Fruit fly (Drosophila melanogaster) whole organism, embryonic: Measurements from ENCODE around the gene ball.

Source experiments
- Bdp1 ChIP-seq: fragments of 200-800 bp; sonication (Bioruptor generic); optimal IDR thresholded peaks from 3 replicates; lab custom pipeline; 2016; ENCODE audit warnings: missing biosample characterization, missing genetic modification characterization
- BtbVII ChIP-seq: fragments of 200-800 bp; sonication (Bioruptor generic); optimal IDR thresholded peaks from 3 replicates; lab custom pipeline; 2017; ENCODE audit warnings: missing biosample characterization, mild to moderate bottlenecking, missing genetic modification characterization
- C15 ChIP-seq: fragments of 200-800 bp; sonication (Bioruptor generic); IDR thresholded peaks from 3 replicates; pipeline ENCODE4 v1.3.6; 2022; ENCODE audit warnings: missing biosample characterization, missing genetic modification characterization
- CG10147 ChIP-seq: fragments of 200-800 bp; sonication (Bioruptor generic); optimal IDR thresholded peaks from 2 replicates; lab custom pipeline; 2019; ENCODE audit warnings: missing biosample characterization, mild to moderate bottlenecking, missing genetic modification characterization, moderate library complexity
- CG10654 ChIP-seq: fragments of 200-800 bp; sonication (Bioruptor generic); optimal IDR thresholded peaks from 2 replicates; lab custom pipeline; 2016; ENCODE audit warnings: missing biosample characterization, missing genetic modification characterization
- CG11085 ChIP-seq: fragments of 200-800 bp; sonication (Bioruptor generic); IDR thresholded peaks from 2 replicates; pipeline ENCODE4 v1.3.6; 2022; ENCODE audit warnings: missing biosample characterization, missing genetic modification characterization
- CG11398 ChIP-seq: fragments of 200-800 bp; sonication (Bioruptor generic); optimal IDR thresholded peaks from 2 replicates; lab custom pipeline; 2016; ENCODE audit warnings: missing biosample characterization, missing genetic modification characterization
- CG13894 ChIP-seq: fragments of 200-800 bp; sonication (Bioruptor generic); optimal IDR thresholded peaks from 3 replicates; lab custom pipeline; 2018; ENCODE audit warnings: missing biosample characterization, mild to moderate bottlenecking, missing genetic modification characterization, moderate library complexity
- CG16779 ChIP-seq: fragments of 200-800 bp; sonication (Bioruptor generic); IDR thresholded peaks from 2 replicates; pipeline ENCODE4 v1.3.6; 2022; ENCODE audit warnings: missing biosample characterization, missing genetic modification characterization
- CG16813 ChIP-seq: fragments of 200-800 bp; sonication (Bioruptor generic); IDR thresholded peaks from 3 replicates; pipeline ENCODE4 v1.3.6; 2022; ENCODE audit warnings: missing biosample characterization, missing genetic modification characterization; ENCODE audit not compliant: partially characterized antibody
- CG17359 ChIP-seq: fragments of 200-800 bp; sonication (Bioruptor generic); optimal IDR thresholded peaks from 3 replicates; lab custom pipeline; 2018; ENCODE audit warnings: missing biosample characterization, mild to moderate bottlenecking, missing genetic modification characterization, moderate library complexity
- CG2202 ChIP-seq: fragments of 200-800 bp; sonication (Bioruptor generic); optimal IDR thresholded peaks from 2 replicates; lab custom pipeline; 2018; ENCODE audit warnings: missing biosample characterization, mild to moderate bottlenecking, missing genetic modification characterization
- CG3163 ChIP-seq: fragments of 200-800 bp; sonication (Bioruptor generic); optimal IDR thresholded peaks from 3 replicates; lab custom pipeline; 2016; ENCODE audit warnings: missing biosample characterization, missing genetic modification characterization
- CG32532 ChIP-seq: fragments of 200-800 bp; sonication (Bioruptor generic); IDR thresholded peaks from 2 replicates; pipeline ENCODE4 v1.3.6; 2022; ENCODE audit warnings: missing biosample characterization, missing genetic modification characterization
- CG32767 ChIP-seq: fragments of 200-800 bp; sonication (Bioruptor generic); IDR thresholded peaks from 2 replicates; pipeline ENCODE4 v1.3.6; 2022; ENCODE audit warnings: missing biosample characterization, missing genetic modification characterization
- CG32772 ChIP-seq: fragments of 200-800 bp; sonication (Bioruptor generic); IDR thresholded peaks from 2 replicates; pipeline ENCODE4 v1.3.6; 2022; ENCODE audit warnings: missing biosample characterization, missing genetic modification characterization
- CG6683 ChIP-seq: fragments of 200-800 bp; sonication (Bioruptor generic); optimal IDR thresholded peaks from 2 replicates; lab custom pipeline; 2017; ENCODE audit warnings: missing biosample characterization, mild to moderate bottlenecking, missing genetic modification characterization, missing genetic modification reagents
- CG7928 ChIP-seq: fragments of 200-800 bp; sonication (Bioruptor generic); optimal IDR thresholded peaks from 2 replicates; lab custom pipeline; 2017; ENCODE audit warnings: missing biosample characterization, mild to moderate bottlenecking, missing genetic modification characterization
- CG8944 ChIP-seq: fragments of 200-800 bp; sonication (Bioruptor generic); optimal IDR thresholded peaks from 3 replicates; lab custom pipeline; 2016; ENCODE audit warnings: missing biosample characterization, missing genetic modification characterization
- CG9609 ChIP-seq: fragments of 200-800 bp; sonication (Bioruptor generic); optimal IDR thresholded peaks from 3 replicates; lab custom pipeline; 2016; ENCODE audit warnings: missing biosample characterization, missing genetic modification characterization
- Dll ChIP-seq: fragments of 200-800 bp; sonication (Bioruptor generic); IDR thresholded peaks from 4 replicates; pipeline ENCODE4 v1.3.6; 2022; ENCODE audit warnings: missing biosample characterization, missing genetic modification characterization; ENCODE audit not compliant: partially characterized antibody
- E2f1 ChIP-seq: fragments of 200-800 bp; sonication (Bioruptor generic); IDR thresholded peaks from 2 replicates; pipeline ENCODE4 v1.3.6; 2022; ENCODE audit warnings: missing biosample characterization, missing genetic modification characterization
- Eip74EF ChIP-seq, 2 experiments: fragments of 200-800 bp in 1 of 2; fragments of >200 bp in 1 of 2; sonication (Bioruptor generic) in 1 of 2; optimal IDR thresholded peaks; 2 replicates each; lab custom pipeline; 2017 to 2019; ENCODE audit warnings: missing biosample characterization in 2 of 2, missing genetic modification characterization in 2 of 2, mild to moderate bottlenecking in 1 of 2, moderate library complexity in 1 of 2
- Ets65A ChIP-seq: fragments of 200-800 bp; sonication (Bioruptor generic); peaks from one replicate; lab custom pipeline; 2016; ENCODE audit warnings: missing biosample characterization, missing genetic modification characterization
- Hmr ChIP-seq: fragments of 200-800 bp; sonication (Bioruptor generic); optimal IDR thresholded peaks from 3 replicates; lab custom pipeline; 2017; ENCODE audit warnings: mild to moderate bottlenecking, missing biosample characterization, missing genetic modification reagents, missing genetic modification characterization
- Jarid2 ChIP-seq: fragments of 200-800 bp; sonication (Bioruptor generic); optimal IDR thresholded peaks from 3 replicates; lab custom pipeline; 2017; ENCODE audit warnings: mild to moderate bottlenecking, missing biosample characterization, missing genetic modification reagents, missing genetic modification characterization
- MBD-R2 ChIP-seq: fragments of 200-800 bp; sonication (Bioruptor generic); IDR thresholded peaks from 2 replicates; pipeline ENCODE4 v1.3.6; 2022; ENCODE audit warnings: missing biosample characterization, missing genetic modification characterization
- Oli ChIP-seq: fragments of 200-800 bp; sonication (Bioruptor generic); optimal IDR thresholded peaks from 2 replicates; lab custom pipeline; 2018; ENCODE audit warnings: missing biosample characterization, mild to moderate bottlenecking, missing genetic modification characterization, moderate library complexity
- Pdp1 ChIP-seq, 2 experiments: fragments of 200-800 bp; sonication (Bioruptor generic); optimal IDR thresholded peaks; 3 replicates each; lab custom pipeline; 2016; ENCODE audit warnings: missing biosample characterization in 2 of 2, missing genetic modification characterization in 2 of 2, mild to moderate bottlenecking in 1 of 2, moderate library complexity in 1 of 2
- Trl ChIP-seq, 3 experiments: fragments of >200 bp in 2 of 3; fragments of 200-800 bp in 1 of 3; sonication (Bioruptor generic) in 1 of 3; optimal IDR thresholded peaks; 2 replicates in 1 of 3; 3 replicates in 2 of 3; lab custom pipeline; 2016 to 2017; ENCODE audit warnings: missing biosample characterization in 1 of 3, missing genetic modification characterization in 1 of 3
- az2 ChIP-seq: fragments of 200-800 bp; sonication (Bioruptor generic); optimal IDR thresholded peaks from 3 replicates; lab custom pipeline; 2016; ENCODE audit warnings: missing biosample characterization, missing genetic modification characterization
- bcd ChIP-seq: fragments of 200-800 bp; sonication (Bioruptor generic); optimal IDR thresholded peaks from 2 replicates; lab custom pipeline; 2017; ENCODE audit warnings: missing biosample characterization, mild to moderate bottlenecking, missing genetic modification characterization
- bowl ChIP-seq: fragments of 200-800 bp; sonication (Bioruptor generic); IDR thresholded peaks from 2 replicates; pipeline ENCODE4 v1.3.6; 2022; ENCODE audit warnings: missing biosample characterization, missing genetic modification characterization
- bsh ChIP-seq, 2 experiments: fragments of 200-800 bp; sonication (Bioruptor generic); optimal IDR thresholded peaks; 2 replicates each; lab custom pipeline; 2017 to 2018; ENCODE audit warnings: mild to moderate bottlenecking in 2 of 2, missing biosample characterization in 2 of 2, missing genetic modification characterization in 2 of 2, moderate library complexity in 1 of 2
- cad ChIP-seq: fragments of >200 bp; optimal IDR thresholded peaks from 2 replicates; lab custom pipeline; 2017; ENCODE audit warnings: missing biosample characterization, missing genetic modification characterization
- croc ChIP-seq: fragments of 200-800 bp; sonication (Bioruptor generic); conservative IDR thresholded peaks from 3 replicates; pipeline ENCODE4 v1.3.6; 2022; ENCODE audit warnings: missing biosample characterization, missing genetic modification characterization
- ewg ChIP-seq: fragments of 200-800 bp; sonication (Bioruptor generic); optimal IDR thresholded peaks from 3 replicates; lab custom pipeline; 2017; ENCODE audit warnings: mild to moderate bottlenecking, missing biosample characterization, missing genetic modification reagents, missing genetic modification characterization
- fu2 ChIP-seq: fragments of 200-800 bp; sonication (Bioruptor generic); optimal IDR thresholded peaks from 2 replicates; lab custom pipeline; 2016; ENCODE audit warnings: missing biosample characterization, missing genetic modification characterization
- gro ChIP-seq: fragments of 200-800 bp; sonication (Bioruptor generic); optimal IDR thresholded peaks from 2 replicates; lab custom pipeline; 2016; ENCODE audit warnings: missing biosample characterization, missing genetic modification characterization
- inv ChIP-seq: fragments of 200-800 bp; sonication (Bioruptor generic); IDR thresholded peaks from 2 replicates; pipeline ENCODE4 v1.3.6; 2022; ENCODE audit warnings: missing biosample characterization, missing genetic modification characterization; ENCODE audit not compliant: partially characterized antibody
- pan ChIP-seq, 4 experiments: fragments of >200 bp in 3 of 4; fragments of 200-800 bp in 1 of 4; sonication (Bioruptor generic) in 1 of 4; optimal IDR thresholded peaks in 3 of 4; IDR thresholded peaks in 1 of 4; 2 replicates each; pipeline versions ENCODE4 v1.3.6 to Lab custom; 2017 to 2022; ENCODE audit warnings: missing biosample characterization in 2 of 4, missing genetic modification characterization in 2 of 4, mixed read lengths in 1 of 4
- pros ChIP-seq: fragments of 200-800 bp; sonication (Bioruptor generic); optimal IDR thresholded peaks from 3 replicates; lab custom pipeline; 2019; ENCODE audit warnings: missing biosample characterization, mild to moderate bottlenecking, missing genetic modification characterization, moderate library complexity
- shn ChIP-seq: fragments of 200-800 bp; sonication (Bioruptor generic); optimal IDR thresholded peaks from 3 replicates; lab custom pipeline; 2016; ENCODE audit warnings: missing biosample characterization, missing genetic modification characterization
- stc ChIP-seq: fragments of 200-800 bp; sonication (Bioruptor generic); IDR thresholded peaks from 2 replicates; pipeline ENCODE4 v1.3.6; 2022; ENCODE audit warnings: missing biosample characterization, missing genetic modification characterization
- trem ChIP-seq: fragments of 200-800 bp; optimal IDR thresholded peaks from 3 replicates; lab custom pipeline; 2019; ENCODE audit warnings: missing biosample characterization, mild to moderate bottlenecking, missing genetic modification characterization, moderate library complexity
- trh ChIP-seq: fragments of 200-800 bp; sonication (Bioruptor generic); optimal IDR thresholded peaks from 2 replicates; lab custom pipeline; 2016; ENCODE audit warnings: missing biosample characterization, missing genetic modification characterization
- zfh1 ChIP-seq: fragments of 200-800 bp; sonication (Bioruptor generic); IDR thresholded peaks from 3 replicates; pipeline ENCODE4 v1.3.6; 2022; ENCODE audit warnings: missing biosample characterization, missing genetic modification characterization

ball gene

DNA sequence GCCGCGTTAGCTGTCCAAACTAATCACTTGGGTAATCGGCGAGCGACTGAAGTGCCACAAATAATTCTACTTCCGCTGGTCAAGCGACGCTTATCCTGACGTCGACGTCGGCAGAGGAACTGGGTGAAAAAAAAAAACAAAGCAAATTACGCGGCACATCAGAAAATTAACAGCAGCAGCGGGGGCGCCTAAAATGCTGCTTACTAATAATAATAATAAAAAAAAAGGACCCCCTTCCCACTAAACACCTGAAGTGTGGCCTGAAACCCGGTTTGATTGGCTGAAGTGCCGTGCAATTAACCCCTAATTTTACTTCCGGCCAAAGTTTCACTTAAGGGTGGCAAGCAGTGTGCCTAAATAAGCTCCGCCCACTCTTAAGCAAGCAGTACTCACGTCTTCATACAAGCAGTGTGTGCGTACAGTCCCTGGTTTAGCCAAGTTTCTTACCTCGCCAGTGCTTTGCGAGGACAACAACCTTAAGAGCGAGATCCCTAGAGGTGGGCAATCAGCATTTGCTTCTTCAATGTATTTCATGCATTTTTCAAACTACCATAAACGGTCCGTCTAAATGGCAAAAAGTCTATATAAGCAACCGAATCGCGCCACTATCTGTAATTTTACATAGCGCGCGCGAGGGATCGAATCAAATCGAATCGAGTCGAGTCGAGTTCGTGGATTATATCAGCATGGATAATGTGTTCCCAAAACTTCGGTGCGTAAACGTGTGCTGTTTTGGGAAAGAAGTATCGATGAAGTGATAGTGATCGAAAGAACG is 14.7 kb upstream of the ball start, which contains the start of the genes ro and T48 (continued):
- peak; percentile 37 for TF ChIP-seq CG10654
- TF ChIP-seq CG7928 (GFP tag; lab: Kevin White, UChicago): peak; percentile 90
- TF ChIP-seq CG9609 (GFP tag; lab: Kevin White, UChicago): peak; percentile 37
- peak; percentile 74 for TF ChIP-seq CG16813 (GFP tag; lab: Robert Waterston, UW)
- TF ChIP-seq CG3163 (GFP tag; lab: Kevin White, UChicago): peak; percentile 81
- no peak for TF ChIP-seq CG11398 (GFP tag; lab: Kevin White, UChicago)
- no peak for TF ChIP-seq pan (optimal IDR thresholded peaks at IDR 0.05; lab: Kevin White, UChicago)
- peak in 1 of 2 experiments; percentile 14 for TF ChIP-seq pan (GFP tag; optimal IDR thresholded peaks at IDR 0.05 in 1 of 2, IDR thresholded peaks at IDR 0.05 in 1 of 2)
- peak; percentile 60; the same call in 1 of the 4 replicates for TF ChIP-seq Dll (GFP tag; lab: Robert Waterston, UW)
- TF ChIP-seq Trl (optimal IDR thresholded peaks at IDR 0.05; lab: Kevin White, UChicago): no peak
- peak; percentile 67 for TF ChIP-seq Trl (GFP tag; optimal IDR thresholded peaks at IDR 0.05; lab: Kevin White, UChicago)
- no peak for TF ChIP-seq CG32767
- no peak for TF ChIP-seq cad (GFP tag; lab: Kevin White, UChicago)
- TF ChIP-seq shn (GFP tag; lab: Kevin White, UChicago): peak; percentile 66
- TF ChIP-seq stc (GFP tag; lab: Robert Waterston, UW): no peak
- peak; percentile 38 for TF ChIP-seq CG8944
- peak in 1 of 2 experiments; percentile 9 for TF ChIP-seq bsh (GFP tag; optimal IDR thresholded peaks at IDR 0.05; lab: Kevin White, UChicago)
- TF ChIP-seq pros: no peak
- TF ChIP-seq croc (GFP tag; lab: Robert Waterston, UW): no peak
- TF ChIP-seq fu2 (GFP tag; lab: Kevin White, UChicago): peak; percentile 33
- TF ChIP-seq gro (GFP tag; lab: Kevin White, UChicago): peak; percentile 79
- peak; percentile 96 for TF ChIP-seq Hmr (GFP tag; lab: Kevin White, UChicago)
- TF ChIP-seq bcd (GFP tag; lab: Kevin White, UChicago): peak; percentile 68
- TF ChIP-seq BtbVII (GFP tag; lab: Kevin White, UChicago): no peak
- TF ChIP-seq trh (GFP tag; lab: Kevin White, UChicago): no peak
- no peak for TF ChIP-seq Oli (tag; lab: Kevin White, UChicago)
- TF ChIP-seq CG13894 (tag; lab: Kevin White, UChicago): peak; percentile 92
- no peak for TF ChIP-seq C15
- no peak for TF ChIP-seq bowl (GFP tag; lab: Robert Waterston, UW)
- TF ChIP-seq Eip74EF (GFP tag; optimal IDR thresholded peaks at IDR 0.05; lab: Kevin White, UChicago): peak in 1 of 2 experiments; percentile 54
- peak; percentile 71 for TF ChIP-seq Bdp1
- peak; percentile 84 for TF ChIP-seq trem
- peak; percentile 42; the same call in 1 of the 2 replicates for TF ChIP-seq CG11085 (GFP tag; lab: Robert Waterston, UW)
- TF ChIP-seq CG32532 (GFP tag; lab: Robert Waterston, UW): no peak; the same call in none of the 2 replicates
- TF ChIP-seq az2 (GFP tag; lab: Kevin White, UChicago): peak; percentile 34
- TF ChIP-seq CG6683 (GFP tag; lab: Kevin White, UChicago): peak; percentile 68
- TF ChIP-seq CG32772 (GFP tag; lab: Robert Waterston, UW): peak; percentile 13; the same call in 1 of the 2 replicates
- peak; percentile 53 for TF ChIP-seq CG17359 (tag; lab: Kevin White, UChicago)
- TF ChIP-seq MBD-R2 (GFP tag; lab: Robert Waterston, UW): peak; percentile 62
- peak; percentile 49 for TF ChIP-seq CG10147
- TF ChIP-seq CG2202 (tag; lab: Kevin White, UChicago): no peak
- peak; percentile 93 for TF ChIP-seq Ets65A (GFP tag; lab: Kevin White, UChicago)
- TF ChIP-seq Jarid2: peak; percentile 90
- TF ChIP-seq inv (GFP tag; lab: Robert Waterston, UW): peak; percentile 52; the same call in 1 of the 2 replicates
- peak; percentile 49 to 82 for TF ChIP-seq Pdp1 (GFP tag; optimal IDR thresholded peaks at IDR 0.05; lab: Kevin White, UChicago)
- TF ChIP-seq E2f1 (GFP tag; lab: Robert Waterston, UW): no peak
- peak; percentile 53; the same call in 1 of the 3 replicates for TF ChIP-seq zfh1
- peak; percentile 74 for TF ChIP-seq ewg (GFP tag; lab: Kevin White, UChicago)
- 0 out of 2 replicates have a peak, but pooled peaks have one; percentile 14 for TF ChIP-seq CG16779 (GFP tag; lab: Robert Waterston, UW)
